Fruit fly (Drosophila melanogaster) whole organism, prepupa: ENCODE results near the gene Df31.

Source experiments
- Blimp-1 ChIP-seq: fragments of 200-800 bp; sonication (Bioruptor generic); optimal IDR thresholded peaks from 3 replicates; lab custom pipeline; 2017; ENCODE audit warnings: missing biosample characterization, missing genetic modification characterization, mild to moderate bottlenecking, moderate library complexity, missing genetic modification reagents
- CG11294 ChIP-seq: fragments of 200-800 bp; sonication (Bioruptor generic); IDR thresholded peaks from 2 replicates; pipeline ENCODE4 v1.3.6; 2022; ENCODE audit warnings: missing biosample characterization, missing genetic modification characterization
- CG1621 ChIP-seq: fragments of 200-800 bp; sonication (Bioruptor generic); optimal IDR thresholded peaks from 3 replicates; lab custom pipeline; 2018; ENCODE audit warnings: missing biosample characterization, mild to moderate bottlenecking, missing genetic modification characterization
- CG16779 ChIP-seq: fragments of 200-800 bp; sonication (Bioruptor generic); optimal IDR thresholded peaks from 3 replicates; lab custom pipeline; 2017; ENCODE audit warnings: missing biosample characterization, mild to moderate bottlenecking, missing genetic modification characterization
- CG3032 ChIP-seq: fragments of 200-800 bp; optimal IDR thresholded peaks from 2 replicates; lab custom pipeline; 2019; ENCODE audit warnings: missing biosample characterization, mild to moderate bottlenecking, missing genetic modification characterization, moderate library complexity
- CG34406 ChIP-seq: fragments of 200-800 bp; sonication (Bioruptor generic); optimal IDR thresholded peaks from 3 replicates; lab custom pipeline; 2016; ENCODE audit warnings: missing biosample characterization, missing genetic modification characterization
- CG3919 ChIP-seq: fragments of 200-800 bp; sonication (Bioruptor generic); optimal IDR thresholded peaks from 3 replicates; lab custom pipeline; 2016; ENCODE audit warnings: missing biosample characterization, missing genetic modification characterization
- CG6163 ChIP-seq: fragments of 200-800 bp; sonication (Bioruptor generic); IDR thresholded peaks from 3 replicates; pipeline ENCODE4 v1.3.6; 2022; ENCODE audit warnings: missing biosample characterization, missing genetic modification characterization
- CG6792 ChIP-seq: fragments of 200-800 bp; sonication (Bioruptor generic); optimal IDR thresholded peaks from 3 replicates; lab custom pipeline; 2016; ENCODE audit warnings: missing biosample characterization, missing genetic modification characterization
- CG6808 ChIP-seq: fragments of 200-800 bp; sonication (Bioruptor generic); optimal IDR thresholded peaks from 3 replicates; lab custom pipeline; 2017; ENCODE audit warnings: missing biosample characterization, missing genetic modification characterization, mild to moderate bottlenecking, moderate library complexity, missing genetic modification reagents
- CG6854 ChIP-seq: fragments of 200-800 bp; sonication (Bioruptor generic); optimal IDR thresholded peaks from 2 replicates; lab custom pipeline; 2017; ENCODE audit warnings: missing biosample characterization, mild to moderate bottlenecking, missing genetic modification characterization
- CG9139 ChIP-seq: fragments of 200-800 bp; sonication (Bioruptor generic); optimal IDR thresholded peaks from 3 replicates; lab custom pipeline; 2017; ENCODE audit warnings: missing biosample characterization, mild to moderate bottlenecking, missing genetic modification characterization
- Eip75B ChIP-seq: fragments of 200-800 bp; sonication (Bioruptor generic); optimal IDR thresholded peaks from 3 replicates; lab custom pipeline; 2016; ENCODE audit warnings: missing biosample characterization, missing genetic modification characterization
- Eip78C ChIP-seq: fragments of 200-800 bp; sonication (Bioruptor generic); peaks from one replicate; lab custom pipeline; 2016; ENCODE audit warnings: missing biosample characterization, missing genetic modification characterization
- Eip93F ChIP-seq: fragments of 200-800 bp; sonication (Bioruptor generic); optimal IDR thresholded peaks from 2 replicates; lab custom pipeline; 2016; ENCODE audit warnings: missing biosample characterization, mild to moderate bottlenecking, missing genetic modification characterization
- Ets21C ChIP-seq: fragments of 200-800 bp; sonication (Bioruptor generic); optimal IDR thresholded peaks from 3 replicates; lab custom pipeline; 2016; ENCODE audit warnings: missing biosample characterization, missing genetic modification characterization
- Gug ChIP-seq: fragments of 200-800 bp; sonication (Bioruptor generic); IDR thresholded peaks from 2 replicates; pipeline ENCODE4 v1.3.6; 2022; ENCODE audit warnings: missing biosample characterization, missing genetic modification characterization
- Lpt ChIP-seq: fragments of 200-800 bp; sonication (Bioruptor generic); optimal IDR thresholded peaks from 3 replicates; lab custom pipeline; 2016; ENCODE audit warnings: missing biosample characterization, missing genetic modification characterization
- Met ChIP-seq: fragments of 200-800 bp; sonication (Bioruptor generic); optimal IDR thresholded peaks from 3 replicates; lab custom pipeline; 2016; ENCODE audit warnings: missing biosample characterization, missing genetic modification characterization
- Sox102F ChIP-seq: fragments of 200-800 bp; sonication (Bioruptor generic); optimal IDR thresholded peaks from 2 replicates; lab custom pipeline; 2016; ENCODE audit warnings: missing biosample characterization, mild to moderate bottlenecking, missing genetic modification characterization
- Sox14 ChIP-seq: fragments of 200-800 bp; sonication (Bioruptor generic); optimal IDR thresholded peaks from 3 replicates; lab custom pipeline; 2016; ENCODE audit warnings: missing biosample characterization, missing genetic modification characterization
- achi ChIP-seq: fragments of 200-800 bp; sonication (Bioruptor generic); optimal IDR thresholded peaks from 3 replicates; lab custom pipeline; 2016; ENCODE audit warnings: missing biosample characterization, missing genetic modification characterization
- cyc ChIP-seq: fragments of 200-800 bp; sonication (Bioruptor generic); optimal IDR thresholded peaks from 3 replicates; lab custom pipeline; 2016; ENCODE audit warnings: missing biosample characterization, missing genetic modification characterization
- eg ChIP-seq: fragments of 200-800 bp; sonication (Bioruptor generic); IDR thresholded peaks from 3 replicates; pipeline ENCODE4 v1.3.6; 2022; ENCODE audit warnings: missing biosample characterization, missing genetic modification characterization
- esn ChIP-seq: fragments of 200-800 bp; sonication (Bioruptor generic); optimal IDR thresholded peaks from 2 replicates; lab custom pipeline; 2016; ENCODE audit warnings: missing biosample characterization, mild to moderate bottlenecking, missing genetic modification characterization, moderate library complexity
- fd59A ChIP-seq: fragments of 200-800 bp; sonication (Bioruptor generic); optimal IDR thresholded peaks from 2 replicates; lab custom pipeline; 2017; ENCODE audit warnings: missing biosample characterization, mild to moderate bottlenecking, missing genetic modification characterization, missing genetic modification reagents
- fd85E ChIP-seq: fragments of 200-800 bp; sonication (Bioruptor generic); optimal IDR thresholded peaks from 3 replicates; lab custom pipeline; 2016; ENCODE audit warnings: missing biosample characterization, missing genetic modification characterization
- lz ChIP-seq: fragments of 200-800 bp; sonication (Bioruptor generic); optimal IDR thresholded peaks from 3 replicates; lab custom pipeline; 2016; ENCODE audit warnings: missing biosample characterization, missing genetic modification characterization
- net ChIP-seq: fragments of 200-800 bp; sonication (Bioruptor generic); optimal IDR thresholded peaks from 3 replicates; lab custom pipeline; 2016; ENCODE audit warnings: missing biosample characterization, missing genetic modification characterization
- spab ChIP-seq: fragments of 200-800 bp; sonication (Bioruptor generic); optimal IDR thresholded peaks from 2 replicates; lab custom pipeline; 2017; ENCODE audit warnings: missing biosample characterization, mild to moderate bottlenecking, missing genetic modification characterization, missing genetic modification reagents
- ss ChIP-seq, 2 experiments: fragments of 200-800 bp; sonication (Bioruptor generic); optimal IDR thresholded peaks; 2 replicates in 1 of 2; 3 replicates in 1 of 2; lab custom pipeline; 2017 to 2018; ENCODE audit warnings: mild to moderate bottlenecking in 2 of 2, missing biosample characterization in 2 of 2, missing genetic modification characterization in 2 of 2, moderate library complexity in 1 of 2
- svp ChIP-seq: fragments of 200-800 bp; sonication (Bioruptor generic); peaks from one replicate; lab custom pipeline; 2016; ENCODE audit warnings: missing biosample characterization, missing genetic modification characterization
- topi ChIP-seq: fragments of 200-800 bp; sonication (Bioruptor generic); optimal IDR thresholded peaks from 3 replicates; lab custom pipeline; 2016; ENCODE audit warnings: missing biosample characterization, missing genetic modification characterization

The Df31 gene

DNA sequence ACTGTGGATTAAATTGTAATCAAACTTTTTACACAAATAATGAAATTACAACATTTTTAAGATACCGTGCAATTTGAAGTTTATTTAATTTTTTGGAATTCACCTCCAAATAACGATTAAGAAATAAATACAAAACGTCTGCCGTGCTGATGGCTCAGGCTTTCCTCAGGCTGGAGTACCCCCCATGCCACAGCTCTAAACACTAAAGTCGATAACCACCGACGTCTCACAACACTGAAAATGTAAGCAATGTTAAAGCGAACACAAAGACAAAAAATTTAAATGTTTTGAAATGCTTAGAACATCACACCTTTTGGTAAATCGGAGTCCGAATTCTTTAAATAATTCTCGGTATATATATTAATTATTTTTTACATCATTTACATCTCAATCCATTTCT, 27.7 kb upstream of the Df31 start (continued):
- TF ChIP-seq CG6163 (GFP tag; lab: Robert Waterston, UW) (no peak), fd59A (GFP tag; lab: Kevin White, UChicago) (no peak), CG9139 (GFP tag; lab: Kevin White, UChicago) (no peak), CG6792 (GFP tag; lab: Kevin White, UChicago) (peak; percentile 8), CG11294 (GFP tag; lab: Robert Waterston, UW) (no peak), Eip93F (GFP tag; lab: Kevin White, UChicago) (no peak), achi (peak; percentile 48)

DNA sequence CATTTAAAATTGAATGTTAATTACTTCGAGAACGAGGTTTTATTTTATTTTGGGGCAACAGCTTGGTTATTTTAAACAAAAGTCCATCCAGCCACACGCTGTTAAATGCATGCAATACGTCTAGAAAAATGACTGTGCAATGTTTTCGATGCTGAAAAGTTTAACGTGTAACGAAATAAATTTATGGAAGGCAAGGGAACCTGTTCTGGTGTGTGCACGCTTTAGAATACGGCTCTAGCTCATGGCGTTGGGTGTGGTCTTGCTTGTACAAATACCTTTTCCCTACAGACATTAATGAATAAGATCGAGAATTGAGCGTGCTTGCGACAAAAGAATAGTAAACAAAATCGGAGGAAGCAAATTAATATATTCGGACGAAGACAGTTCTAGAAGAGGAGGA, 19.0 kb upstream of the Df31 start:
- TF ChIP-seq Gug (GFP tag; lab: Robert Waterston, UW), result no peak
- TF ChIP-seq net (GFP tag; lab: Kevin White, UChicago), result no peak
- no peak for TF ChIP-seq CG16779
- TF ChIP-seq Met (GFP tag; lab: Kevin White, UChicago), result no peak
- TF ChIP-seq Ets21C, result no peak
- no peak for TF ChIP-seq CG11294 (GFP tag; lab: Robert Waterston, UW)
- no peak for TF ChIP-seq lz
- TF ChIP-seq CG3032, result no peak
- TF ChIP-seq CG6854 (GFP tag; lab: Kevin White, UChicago), result no peak
- TF ChIP-seq CG6163 (GFP tag; lab: Robert Waterston, UW), result no peak
- no peak for TF ChIP-seq fd59A (GFP tag; lab: Kevin White, UChicago)
- no peak for TF ChIP-seq eg (GFP tag; lab: Robert Waterston, UW)
- TF ChIP-seq CG1621, result no peak
- no peak for TF ChIP-seq CG6792 (GFP tag; lab: Kevin White, UChicago)
- no peak for TF ChIP-seq esn (GFP tag; lab: Kevin White, UChicago)
- no peak for TF ChIP-seq CG9139 (GFP tag; lab: Kevin White, UChicago)

DNA sequence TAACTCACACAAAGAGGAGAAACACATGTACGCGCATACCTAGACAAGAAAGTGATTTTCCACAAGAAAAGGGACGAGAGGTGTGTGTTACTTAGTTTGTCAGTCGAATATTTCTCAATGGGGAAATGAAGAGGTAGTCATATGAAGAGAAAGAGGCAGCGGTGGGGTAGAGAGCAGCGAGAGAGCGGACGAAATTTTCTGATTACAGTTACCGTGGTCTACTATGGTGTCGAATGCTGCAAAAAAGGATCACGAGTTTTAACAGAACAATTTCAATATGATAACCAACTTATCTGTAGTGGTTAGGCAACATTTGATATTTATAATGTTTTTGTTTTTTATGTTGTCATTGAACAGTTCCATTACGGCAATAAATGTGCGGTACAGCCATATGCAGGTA, 3.2 kb upstream of the Df31 start:
- TF ChIP-seq Lpt (GFP tag; lab: Kevin White, UChicago), result no peak
- peak; percentile 21 for TF ChIP-seq svp (GFP tag; lab: Kevin White, UChicago)
- no peak for TF ChIP-seq CG3032
- no peak for TF ChIP-seq Blimp-1 (GFP tag; lab: Kevin White, UChicago)
- no peak for TF ChIP-seq CG6808 (GFP tag; lab: Kevin White, UChicago)
- no peak for TF ChIP-seq ss (GFP tag; optimal IDR thresholded peaks at IDR 0.05; lab: Kevin White, UChicago)
- TF ChIP-seq cyc (GFP tag; lab: Kevin White, UChicago), result no peak

DNA sequence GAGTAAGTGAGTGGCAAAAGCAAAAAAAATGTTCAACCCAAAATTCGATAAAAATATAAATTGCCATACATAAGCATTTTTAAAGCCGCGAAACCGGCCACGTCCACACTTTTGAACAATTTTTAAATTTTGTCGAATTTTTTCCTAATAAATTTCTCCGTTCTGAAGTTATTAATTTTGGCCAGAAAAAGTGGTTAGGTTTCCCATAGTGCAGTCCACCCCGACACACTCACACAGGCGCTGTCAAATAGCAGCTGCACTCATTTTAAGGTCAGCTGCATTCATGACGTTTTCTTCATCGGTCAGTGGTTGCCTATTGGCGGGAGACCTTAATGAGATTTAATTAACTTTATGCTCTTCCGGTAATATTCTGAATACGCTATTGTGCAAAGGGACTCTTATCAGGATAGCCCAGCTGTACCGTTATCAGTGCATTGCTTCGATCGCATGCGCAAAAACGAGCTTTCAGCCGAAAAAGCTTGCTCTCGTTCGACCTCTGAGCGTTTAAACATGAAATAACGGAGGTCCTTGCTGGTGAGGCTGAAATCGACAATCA, 2.4 kb upstream of the Df31 start, which contains the start of gene Ac3:
Gene Ac3 (plus strand): TSS at position 556 of the 556 bp plus-strand sequence.
- TF ChIP-seq Eip78C (GFP tag; lab: Kevin White, UChicago), result no peak
- peak; percentile 64 for TF ChIP-seq svp (GFP tag; lab: Kevin White, UChicago)

DNA sequence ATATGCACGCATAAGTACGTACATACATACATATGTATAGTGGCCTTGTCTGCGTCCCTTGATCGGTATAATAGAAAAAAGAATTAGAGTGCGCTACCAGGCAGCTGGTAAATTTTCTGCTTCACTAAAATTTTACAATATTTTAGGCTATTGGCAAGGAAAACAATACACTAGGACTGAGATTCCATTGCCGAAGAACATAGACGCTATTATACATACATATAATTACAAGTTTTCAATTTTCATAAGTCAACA, 758 bp upstream of the Df31 start:
- TF ChIP-seq CG34406 (GFP tag; lab: Kevin White, UChicago), result no peak
- TF ChIP-seq cyc (GFP tag; lab: Kevin White, UChicago), result no peak
- no peak for TF ChIP-seq Eip75B (GFP tag; lab: Kevin White, UChicago)
- no peak for TF ChIP-seq Blimp-1 (GFP tag; lab: Kevin White, UChicago)
- no peak for TF ChIP-seq spab
- no peak for TF ChIP-seq fd85E (GFP tag; lab: Kevin White, UChicago)
- TF ChIP-seq Sox14 (GFP tag; lab: Kevin White, UChicago), result no peak
- no peak for TF ChIP-seq Met (GFP tag; lab: Kevin White, UChicago)
- no peak for TF ChIP-seq topi (GFP tag; lab: Kevin White, UChicago)
- TF ChIP-seq CG3919 (GFP tag; lab: Kevin White, UChicago), result no peak
- no peak for TF ChIP-seq eg (GFP tag; lab: Robert Waterston, UW)
- TF ChIP-seq Sox102F (GFP tag; lab: Kevin White, UChicago), result no peak
- no peak for TF ChIP-seq esn (GFP tag; lab: Kevin White, UChicago)
